Fruit fly (Drosophila melanogaster) whole organism, embryonic: ENCODE data around the gene CG14402.

Experiments used
- CG10431 ChIP-seq: fragments of 200-800 bp; sonication (Bioruptor generic); optimal IDR thresholded peaks from 3 replicates; lab custom pipeline; 2018; ENCODE audit warnings: missing biosample characterization, mild to moderate bottlenecking, missing genetic modification characterization
- CG12391 ChIP-seq: fragments of 200-800 bp; sonication (Bioruptor generic); optimal IDR thresholded peaks from 3 replicates; lab custom pipeline; 2018; ENCODE audit warnings: missing biosample characterization, mild to moderate bottlenecking, missing genetic modification characterization, moderate library complexity
- CG14014 ChIP-seq: fragments of 200-800 bp; sonication (Bioruptor generic); IDR thresholded peaks from 2 replicates; pipeline ENCODE4 v1.3.6; 2022; ENCODE audit warnings: missing biosample characterization, missing genetic modification characterization
- CG15696 ChIP-seq: fragments of 200-800 bp; sonication (Bioruptor generic); optimal IDR thresholded peaks from 2 replicates; lab custom pipeline; 2019; ENCODE audit warnings: missing biosample characterization, mild to moderate bottlenecking, missing genetic modification characterization, moderate library complexity
- CG16779 ChIP-seq: fragments of 200-800 bp; sonication (Bioruptor generic); IDR thresholded peaks from 2 replicates; pipeline ENCODE4 v1.3.6; 2022; ENCODE audit warnings: missing biosample characterization, missing genetic modification characterization
- CG17829 ChIP-seq: fragments of 200-800 bp; optimal IDR thresholded peaks from 2 replicates; lab custom pipeline; 2019; ENCODE audit warnings: missing biosample characterization, mild to moderate bottlenecking, missing genetic modification characterization, moderate library complexity
- CG2120 ChIP-seq: fragments of 200-800 bp; sonication (Bioruptor generic); optimal IDR thresholded peaks from 3 replicates; lab custom pipeline; 2016; ENCODE audit warnings: missing biosample characterization, missing genetic modification characterization
- CG2712 ChIP-seq: fragments of 200-800 bp; optimal IDR thresholded peaks from 3 replicates; lab custom pipeline; 2019; ENCODE audit warnings: missing biosample characterization, mild to moderate bottlenecking, missing genetic modification characterization, moderate library complexity
- CG31224 ChIP-seq: fragments of 200-800 bp; sonication (Bioruptor generic); IDR thresholded peaks from 2 replicates; pipeline ENCODE4 v1.3.6; 2022; ENCODE audit warnings: missing biosample characterization, missing genetic modification characterization
- CG34422 ChIP-seq: fragments of 200-800 bp; sonication (Bioruptor generic); IDR thresholded peaks from 3 replicates; pipeline ENCODE4 v1.3.6; 2022; ENCODE audit warnings: missing biosample characterization, missing genetic modification characterization
- CG5180 ChIP-seq: fragments of 200-800 bp; sonication (Bioruptor generic); optimal IDR thresholded peaks from 3 replicates; lab custom pipeline; 2017; ENCODE audit warnings: missing biosample characterization, missing genetic modification characterization, mild to moderate bottlenecking, moderate library complexity, missing genetic modification reagents
- CG6254 ChIP-seq: fragments of 200-800 bp; sonication (Bioruptor generic); optimal IDR thresholded peaks from 3 replicates; lab custom pipeline; 2017; ENCODE audit warnings: mild to moderate bottlenecking, missing biosample characterization, missing genetic modification reagents, missing genetic modification characterization
- CG6689 ChIP-seq: fragments of 200-800 bp; sonication (Bioruptor generic); IDR thresholded peaks from 2 replicates; pipeline ENCODE4 v1.3.6; 2022; ENCODE audit warnings: missing biosample characterization, missing genetic modification characterization
- CG6791 ChIP-seq: fragments of 200-800 bp; sonication (Bioruptor generic); IDR thresholded peaks from 3 replicates; pipeline ENCODE4 v1.3.6; 2022; ENCODE audit warnings: missing biosample characterization, missing genetic modification characterization; ENCODE audit not compliant: partially characterized antibody
- CG9817 ChIP-seq: fragments of 200-800 bp; sonication (Bioruptor generic); optimal IDR thresholded peaks from 2 replicates; lab custom pipeline; 2018; ENCODE audit warnings: missing biosample characterization, mild to moderate bottlenecking, missing genetic modification characterization, moderate library complexity
- CG9876 ChIP-seq: fragments of 200-800 bp; sonication (Bioruptor generic); optimal IDR thresholded peaks from 2 replicates; lab custom pipeline; 2016; ENCODE audit warnings: missing biosample characterization, missing genetic modification characterization
- CoRest ChIP-seq: fragments of 200-800 bp; sonication (Bioruptor generic); optimal IDR thresholded peaks from 3 replicates; lab custom pipeline; 2018; ENCODE audit warnings: missing biosample characterization, mild to moderate bottlenecking, missing genetic modification characterization, moderate library complexity
- Dref ChIP-seq: fragments of 200-800 bp; sonication (Bioruptor generic); IDR thresholded peaks from 2 replicates; pipeline ENCODE4 v1.3.6; 2022; ENCODE audit warnings: missing biosample characterization, missing genetic modification characterization
- HLH3B ChIP-seq: fragments of 200-800 bp; sonication (Bioruptor generic); IDR thresholded peaks from 2 replicates; pipeline ENCODE4 v1.3.6; 2022; ENCODE audit warnings: missing biosample characterization, missing genetic modification characterization
- Hr78 ChIP-seq, 2 experiments: fragments of 200-800 bp in 1 of 2; fragments of >200 bp in 1 of 2; sonication (Bioruptor generic) in 1 of 2; optimal IDR thresholded peaks; 2 replicates each; lab custom pipeline; 2017 to 2019; ENCODE audit warnings: missing biosample characterization in 2 of 2, missing genetic modification characterization in 2 of 2, mild to moderate bottlenecking in 1 of 2, moderate library complexity in 1 of 2
- MTF-1 ChIP-seq: fragments of 200-800 bp; sonication (Bioruptor generic); optimal IDR thresholded peaks from 2 replicates; lab custom pipeline; 2018; ENCODE audit warnings: missing biosample characterization, mild to moderate bottlenecking, missing genetic modification characterization, borderline replicate concordance
- Med ChIP-seq: fragments of 200-800 bp; sonication (Bioruptor generic); peaks from one replicate; lab custom pipeline; 2016; ENCODE audit warnings: missing biosample characterization, missing genetic modification characterization, mild to moderate bottlenecking, inconsistent platforms, moderate library complexity
- Opbp ChIP-seq: fragments of 200-800 bp; sonication (Bioruptor generic); IDR thresholded peaks from 3 replicates; pipeline ENCODE4 v1.3.6; 2022; ENCODE audit warnings: missing biosample characterization, missing genetic modification characterization; ENCODE audit not compliant: partially characterized antibody
- Sin3A ChIP-seq: fragments of >200 bp; optimal IDR thresholded peaks from 2 replicates; lab custom pipeline; 2018
- Usf ChIP-seq: fragments of 200-800 bp; sonication (Bioruptor generic); optimal IDR thresholded peaks from 2 replicates; lab custom pipeline; 2017; ENCODE audit warnings: missing genotype, missing biosample characterization, missing genetic modification characterization
- ac ChIP-seq: fragments of 200-800 bp; sonication (Bioruptor generic); optimal IDR thresholded peaks from 3 replicates; lab custom pipeline; 2017; ENCODE audit warnings: missing biosample characterization, mild to moderate bottlenecking, missing genetic modification characterization
- ara ChIP-seq: fragments of 200-800 bp; sonication (Bioruptor generic); IDR thresholded peaks from 2 replicates; pipeline ENCODE4 v1.3.6; 2022; ENCODE audit warnings: missing biosample characterization, missing genetic modification characterization
- bigmax ChIP-seq: fragments of 200-800 bp; sonication (Bioruptor generic); optimal IDR thresholded peaks from 2 replicates; lab custom pipeline; 2018; ENCODE audit warnings: missing biosample characterization, mild to moderate bottlenecking, missing genetic modification characterization
- crc ChIP-seq: fragments of 200-800 bp; sonication (Bioruptor generic); optimal IDR thresholded peaks from 2 replicates; lab custom pipeline; 2016; ENCODE audit warnings: missing biosample characterization, missing genetic modification characterization
- croc ChIP-seq: fragments of 200-800 bp; sonication (Bioruptor generic); conservative IDR thresholded peaks from 3 replicates; pipeline ENCODE4 v1.3.6; 2022; ENCODE audit warnings: missing biosample characterization, missing genetic modification characterization
- crol ChIP-seq: fragments of 200-800 bp; sonication (Bioruptor generic); IDR thresholded peaks from 2 replicates; pipeline ENCODE4 v1.3.6; 2022; ENCODE audit warnings: missing biosample characterization, missing genetic modification characterization
- cwo ChIP-seq: fragments of 200-800 bp; sonication (Bioruptor generic); optimal IDR thresholded peaks from 3 replicates; lab custom pipeline; 2017; ENCODE audit warnings: missing biosample characterization, missing genetic modification characterization, mild to moderate bottlenecking, moderate library complexity, missing genetic modification reagents
- dmrt11E ChIP-seq: fragments of 200-800 bp; sonication (Bioruptor generic); optimal IDR thresholded peaks from 3 replicates; lab custom pipeline; 2018; ENCODE audit warnings: missing biosample characterization, mild to moderate bottlenecking, missing genetic modification characterization, moderate library complexity
- ems ChIP-seq: fragments of 200-800 bp; sonication (Bioruptor generic); optimal IDR thresholded peaks from 3 replicates; lab custom pipeline; 2016; ENCODE audit warnings: missing biosample characterization, missing genetic modification characterization
- en ChIP-seq: fragments of 200-800 bp; sonication (Bioruptor generic); optimal IDR thresholded peaks from 2 replicates; lab custom pipeline; 2016; ENCODE audit warnings: missing biosample characterization, missing genetic modification characterization
- esg ChIP-seq: fragments of 200-800 bp; sonication (Bioruptor generic); conservative IDR thresholded peaks from 2 replicates; pipeline ENCODE4 v1.3.6; 2022; ENCODE audit warnings: missing biosample characterization, missing genetic modification characterization
- ewg ChIP-seq: fragments of 200-800 bp; sonication (Bioruptor generic); optimal IDR thresholded peaks from 3 replicates; lab custom pipeline; 2017; ENCODE audit warnings: mild to moderate bottlenecking, missing biosample characterization, missing genetic modification reagents, missing genetic modification characterization
- fu2 ChIP-seq: fragments of 200-800 bp; sonication (Bioruptor generic); optimal IDR thresholded peaks from 2 replicates; lab custom pipeline; 2016; ENCODE audit warnings: missing biosample characterization, missing genetic modification characterization
- grn ChIP-seq: fragments of 200-800 bp; sonication (Bioruptor generic); optimal IDR thresholded peaks from 3 replicates; lab custom pipeline; 2017; ENCODE audit warnings: missing biosample characterization, missing genetic modification characterization
- gt ChIP-seq: fragments of 200-800 bp; sonication (Bioruptor generic); IDR thresholded peaks from 2 replicates; pipeline ENCODE4 v1.3.6; 2022; ENCODE audit warnings: missing biosample characterization, missing genetic modification characterization
- lilli ChIP-seq: fragments of 200-800 bp; sonication (Bioruptor generic); optimal IDR thresholded peaks from 3 replicates; lab custom pipeline; 2016; ENCODE audit warnings: missing biosample characterization, missing genetic modification characterization
- org-1 ChIP-seq: fragments of 200-800 bp; sonication (Bioruptor generic); optimal IDR thresholded peaks from 2 replicates; lab custom pipeline; 2017; ENCODE audit warnings: missing biosample characterization, missing genetic modification characterization
- phol ChIP-seq: fragments of 200-800 bp; sonication (Bioruptor generic); optimal IDR thresholded peaks from 3 replicates; lab custom pipeline; 2018; ENCODE audit warnings: missing biosample characterization, mild to moderate bottlenecking, missing genetic modification characterization, moderate library complexity
- repo ChIP-seq: fragments of 200-800 bp; sonication (Bioruptor generic); optimal IDR thresholded peaks from 2 replicates; lab custom pipeline; 2016; ENCODE audit warnings: missing biosample characterization, missing genetic modification characterization
- sc ChIP-seq, 3 experiments: fragments of >200 bp in 2 of 3; fragments of 200-800 bp in 1 of 3; sonication (Bioruptor generic) in 1 of 3; optimal IDR thresholded peaks; 2 replicates in 2 of 3; 3 replicates in 1 of 3; lab custom pipeline; 2017; ENCODE audit warnings: mild to moderate bottlenecking in 1 of 3, missing biosample characterization in 1 of 3, missing genetic modification characterization in 1 of 3, missing genetic modification reagents in 1 of 3
- schlank ChIP-seq: fragments of 200-800 bp; sonication (Bioruptor generic); optimal IDR thresholded peaks from 2 replicates; lab custom pipeline; 2018; ENCODE audit warnings: missing biosample characterization, mild to moderate bottlenecking, missing genetic modification characterization
- sima ChIP-seq: fragments of 200-800 bp; sonication (Bioruptor generic); optimal IDR thresholded peaks from 2 replicates; lab custom pipeline; 2016; ENCODE audit warnings: missing biosample characterization, missing genetic modification characterization
- sob ChIP-seq: fragments of 200-800 bp; sonication (Bioruptor generic); IDR thresholded peaks from 2 replicates; pipeline ENCODE4 v1.3.6; 2022; ENCODE audit warnings: missing biosample characterization, missing genetic modification characterization
- trh ChIP-seq: fragments of 200-800 bp; sonication (Bioruptor generic); optimal IDR thresholded peaks from 2 replicates; lab custom pipeline; 2016; ENCODE audit warnings: missing biosample characterization, missing genetic modification characterization

The CG14402 gene

DNA sequence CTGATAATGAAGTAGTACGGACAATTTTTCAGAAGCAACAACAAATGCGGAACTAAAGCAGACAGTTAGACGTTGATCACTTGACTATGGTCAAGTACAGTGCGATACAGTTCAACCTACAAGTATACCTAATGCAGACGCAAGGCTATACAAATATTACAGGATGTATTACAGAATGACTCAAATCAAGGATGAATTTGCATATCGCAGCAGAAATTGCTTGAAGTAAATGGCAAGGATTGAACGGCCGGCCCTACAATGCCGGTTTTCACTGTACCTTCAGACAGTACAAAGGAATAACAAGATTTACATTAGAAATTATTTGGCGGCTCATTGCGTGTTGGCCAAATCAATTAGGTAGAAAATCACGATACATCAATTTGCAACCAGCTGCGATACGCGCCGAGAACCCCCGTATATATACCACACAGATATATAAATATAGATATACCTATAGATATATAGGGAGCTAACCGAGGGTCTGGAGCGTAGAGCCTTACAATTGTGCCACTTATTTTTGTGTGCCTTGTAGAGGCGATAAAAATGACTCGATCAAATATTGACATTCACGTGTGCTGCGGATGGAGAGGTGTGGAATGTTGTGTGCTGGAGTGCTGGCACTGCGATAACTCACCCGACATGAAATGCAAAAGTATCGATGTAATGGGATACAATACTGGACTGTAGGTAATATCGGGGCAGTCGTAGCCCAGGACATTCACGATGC lies 32.4 kb downstream of the CG14402 start (continued):
- no peak for TF ChIP-seq ewg (GFP tag; lab: Kevin White, UChicago)
- TF ChIP-seq CG15696 (tag; lab: Kevin White, UChicago) = peak; percentile 27
- no peak for TF ChIP-seq croc (GFP tag; lab: Robert Waterston, UW)
- TF ChIP-seq cwo (GFP tag; lab: Kevin White, UChicago) = peak; percentile 76
- no peak for TF ChIP-seq CG6254 (GFP tag; lab: Kevin White, UChicago)
- no peak for TF ChIP-seq trh (GFP tag; lab: Kevin White, UChicago)
- TF ChIP-seq lilli (GFP tag; lab: Kevin White, UChicago) = peak; percentile 83
- no peak for TF ChIP-seq gt (GFP tag; lab: Robert Waterston, UW)
- TF ChIP-seq sc (optimal IDR thresholded peaks at IDR 0.05; lab: Kevin White, UChicago) = no peak
- no peak for TF ChIP-seq sc (GFP tag; optimal IDR thresholded peaks at IDR 0.05; lab: Kevin White, UChicago)
- no peak for TF ChIP-seq Opbp
- TF ChIP-seq ems (GFP tag; lab: Kevin White, UChicago) = peak; percentile 37
- TF ChIP-seq crol = no peak
- 0 out of 2 replicates have a peak, but pooled peaks have one; percentile 53 for TF ChIP-seq HLH3B (GFP tag; lab: Robert Waterston, UW)
- TF ChIP-seq crc (GFP tag; lab: Kevin White, UChicago) = no peak
- no peak for TF ChIP-seq Sin3A (lab: Kevin White, UChicago)
- no peak for TF ChIP-seq sob (GFP tag; lab: Robert Waterston, UW)
- TF ChIP-seq ac (GFP tag; lab: Kevin White, UChicago) = no peak
- TF ChIP-seq MTF-1 (GFP tag; lab: Kevin White, UChicago) = no peak
- TF ChIP-seq CG6689 (GFP tag; lab: Robert Waterston, UW) = no peak; the same call in 1 of the 2 replicates
- TF ChIP-seq phol (tag; lab: Kevin White, UChicago) = peak; percentile 27
- peak; percentile 59 for TF ChIP-seq CG31224 (GFP tag; lab: Robert Waterston, UW)
- TF ChIP-seq CG2712 (tag; lab: Kevin White, UChicago) = peak; percentile 33
- TF ChIP-seq CG6791 (GFP tag; lab: Robert Waterston, UW) = 0 out of 3 replicates have a peak, but pooled peaks have one; percentile 25
- TF ChIP-seq CG12391 = no peak
- no peak for TF ChIP-seq Hr78 (GFP tag; optimal IDR thresholded peaks at IDR 0.05; lab: Kevin White, UChicago)
- no peak for TF ChIP-seq Usf (GFP tag; lab: Kevin White, UChicago)
- TF ChIP-seq bigmax = no peak
- peak; percentile 70; the same call in 1 of the 2 replicates for TF ChIP-seq CG14014 (GFP tag; lab: Robert Waterston, UW)
- peak; percentile 54 for TF ChIP-seq fu2 (GFP tag; lab: Kevin White, UChicago)
- no peak for TF ChIP-seq CG34422 (GFP tag; lab: Robert Waterston, UW)
- peak; percentile 27 for TF ChIP-seq repo
- TF ChIP-seq grn (GFP tag; lab: Kevin White, UChicago) = no peak
- no peak for TF ChIP-seq Dref (GFP tag; lab: Robert Waterston, UW)
- TF ChIP-seq CoRest (tag; lab: Kevin White, UChicago) = peak; percentile 30
- TF ChIP-seq CG17829 (tag; lab: Kevin White, UChicago) = no peak
- TF ChIP-seq CG9876 (GFP tag; lab: Kevin White, UChicago) = no peak
- peak; percentile 52 for TF ChIP-seq esg (GFP tag; lab: Robert Waterston, UW)
- TF ChIP-seq CG9817 (tag; lab: Kevin White, UChicago) = peak; percentile 51
- peak; percentile 25 for TF ChIP-seq CG10431 (GFP tag; lab: Kevin White, UChicago)
- peak; percentile 61; the same call in 1 of the 2 replicates for TF ChIP-seq CG16779 (GFP tag; lab: Robert Waterston, UW)
- TF ChIP-seq en (GFP tag; lab: Kevin White, UChicago) = no peak
- peak; percentile 87 for TF ChIP-seq CG2120 (GFP tag; lab: Kevin White, UChicago)
- TF ChIP-seq CG5180 (GFP tag; lab: Kevin White, UChicago) = peak; percentile 19
- TF ChIP-seq org-1 (GFP tag; lab: Kevin White, UChicago) = peak; percentile 64
- TF ChIP-seq schlank = peak; percentile 60
- no peak for TF ChIP-seq dmrt11E (tag; lab: Kevin White, UChicago)
- TF ChIP-seq ara (GFP tag; lab: Robert Waterston, UW) = 0 out of 2 replicates have a peak, but pooled peaks have one; percentile 47
- no peak for TF ChIP-seq sima (GFP tag; lab: Kevin White, UChicago)
- TF ChIP-seq Med (GFP tag; lab: Kevin White, UChicago) = peak; percentile 94
